Worm (Caenorhabditis elegans) whole organism, L1 larva: ENCODE results near the gene nep-1.

ENCODE experiments used
- C04F5.9 ChIP-seq: sonication (generic microtip); optimal IDR thresholded peaks from 2 replicates; lab custom pipeline; 2016; ENCODE audit warnings: missing genetic modification characterization, missing compliant biosample characterization
- C16A3.4 ChIP-seq: fragments of 150-350 bp; optimal IDR thresholded peaks from 2 replicates; lab custom pipeline; 2014; ENCODE audit warnings: missing biosample characterization, missing genetic modification characterization
- C34B4.2 ChIP-seq: sonication (generic microtip); optimal IDR thresholded peaks from 2 replicates; lab custom pipeline; 2017; ENCODE audit warnings: mild to moderate bottlenecking, missing genetic modification characterization, missing compliant biosample characterization
- F16B12.6 ChIP-seq: fragments of 150-350 bp; optimal IDR thresholded peaks from 2 replicates; lab custom pipeline; 2014; ENCODE audit warnings: missing biosample characterization, missing genetic modification characterization
- Y116A8C.19 ChIP-seq: sonication (generic microtip); optimal IDR thresholded peaks from 2 replicates; lab custom pipeline; 2016; ENCODE audit warnings: missing compliant biosample characterization, missing genetic modification characterization, borderline replicate concordance
- alr-1 ChIP-seq: fragments of 200-800 bp; sonication (Bioruptor generic); optimal IDR thresholded peaks from 2 replicates; lab custom pipeline; 2018; ENCODE audit warnings: borderline replicate concordance, mild to moderate bottlenecking, missing genetic modification characterization, missing compliant biosample characterization
- ama-1 ChIP-seq: fragments of 150-350 bp; optimal IDR thresholded peaks from 2 replicates; lab custom pipeline; 2014
- blmp-1 ChIP-seq: fragments of 150-350 bp; optimal IDR thresholded peaks from 2 replicates; lab custom pipeline; 2014; ENCODE audit warnings: missing biosample characterization, missing genetic modification characterization
- ceh-63 ChIP-seq: fragments of 200-800 bp; sonication (Bioruptor generic); optimal IDR thresholded peaks from 2 replicates; lab custom pipeline; 2018; ENCODE audit warnings: mild to moderate bottlenecking, missing genetic modification characterization, missing compliant biosample characterization
- ceh-8 ChIP-seq: fragments of 200-800 bp; sonication (Bioruptor generic); optimal IDR thresholded peaks from 2 replicates; lab custom pipeline; 2018; ENCODE audit warnings: mild to moderate bottlenecking, missing genetic modification characterization, moderate library complexity, missing compliant biosample characterization
- ceh-82 ChIP-seq, 3 experiments: fragments of 150-350 bp in 1 of 3; sonication (generic microtip) in 2 of 3; optimal IDR thresholded peaks; 2 replicates each; lab custom pipeline; 2014 to 2017; ENCODE audit warnings: missing biosample characterization in 3 of 3, missing genetic modification characterization in 3 of 3
- ceh-88 ChIP-seq: fragments of 200-800 bp; sonication (Bioruptor generic); IDR thresholded peaks from 2 replicates; pipeline ENCODE4 v1.3.6; 2022; ENCODE audit warnings: missing genetic modification characterization, missing compliant biosample characterization
- ceh-90 ChIP-seq: sonication (generic microtip); optimal IDR thresholded peaks from 2 replicates; lab custom pipeline; 2016; ENCODE audit warnings: missing genetic modification characterization, missing compliant biosample characterization
- dsc-1 ChIP-seq: sonication (generic microtip); optimal IDR thresholded peaks from 2 replicates; lab custom pipeline; 2016; ENCODE audit warnings: mild to moderate bottlenecking, missing genetic modification characterization, missing compliant biosample characterization
- egl-27 ChIP-seq, 2 experiments: fragments of 150-350 bp in 1 of 2; sonication (generic microtip); optimal IDR thresholded peaks; 3 replicates each; lab custom pipeline; 2017 to 2018; ENCODE audit warnings: missing biosample characterization in 2 of 2, missing genetic modification characterization in 2 of 2, missing genetic modification reagents in 2 of 2
- elt-2 ChIP-seq: sonication (generic microtip); optimal IDR thresholded peaks from 2 replicates; lab custom pipeline; 2016; ENCODE audit warnings: missing genetic modification characterization, mild to moderate bottlenecking, inconsistent platforms, missing compliant biosample characterization, missing genetic modification reagents
- elt-3 ChIP-seq, 6 experiments: fragments of 150-350 bp in 1 of 6; sonication (generic microtip); optimal IDR thresholded peaks; 2 replicates each; lab custom pipeline; 2017 to 2018; ENCODE audit warnings: missing biosample characterization in 6 of 6, missing genetic modification characterization in 6 of 6, inconsistent platforms in 1 of 6
- ets-5 ChIP-seq: fragments of 200-800 bp; sonication (Bioruptor generic); IDR thresholded peaks from 2 replicates; pipeline ENCODE4 v1.3.6; 2022; ENCODE audit warnings: missing genetic modification characterization, missing compliant biosample characterization
- fkh-10 ChIP-seq: sonication (generic microtip); optimal IDR thresholded peaks from 2 replicates; lab custom pipeline; 2017; ENCODE audit warnings: missing biosample characterization, missing genetic modification reagents, missing genetic modification characterization
- fkh-8 ChIP-seq: sonication (generic microtip); optimal IDR thresholded peaks from 2 replicates; lab custom pipeline; 2016; ENCODE audit warnings: mild to moderate bottlenecking, missing genetic modification characterization, missing compliant biosample characterization
- fos-1 ChIP-seq: fragments of 150-350 bp; optimal IDR thresholded peaks from 2 replicates; lab custom pipeline; 2014; ENCODE audit warnings: missing biosample characterization, missing genetic modification characterization
- grh-1 ChIP-seq: fragments of 200-800 bp; sonication (Bioruptor generic); IDR thresholded peaks from 2 replicates; pipeline ENCODE4 v1.3.6; 2022; ENCODE audit warnings: missing genetic modification reagents, missing genetic modification characterization, missing compliant biosample characterization
- irx-1 ChIP-seq: sonication (generic microtip); optimal IDR thresholded peaks from 2 replicates; lab custom pipeline; 2016; ENCODE audit warnings: missing genetic modification characterization, missing compliant biosample characterization
- isw-1 ChIP-seq: fragments of 200-800 bp; sonication (Bioruptor generic); IDR thresholded peaks from 2 replicates; pipeline ENCODE4 v1.3.6; 2022; ENCODE audit warnings: missing genetic modification characterization, missing compliant biosample characterization
- lin-13 ChIP-seq: fragments of 150-350 bp; optimal IDR thresholded peaks from 2 replicates; lab custom pipeline; 2014; ENCODE audit warnings: missing biosample characterization, missing genetic modification reagents, missing genetic modification characterization
- lin-35 ChIP-seq, 2 experiments: fragments of 150-350 bp; optimal IDR thresholded peaks; 2 replicates each; lab custom pipeline; 2014; ENCODE audit warnings: missing biosample characterization in 2 of 2, missing genetic modification characterization in 2 of 2, missing genetic modification reagents in 2 of 2
- lsy-2 ChIP-seq, 2 experiments: fragments of 150-350 bp; optimal IDR thresholded peaks; 2 replicates each; lab custom pipeline; 2014; ENCODE audit warnings: missing biosample characterization in 2 of 2, missing genetic modification characterization in 2 of 2
- mab-9 ChIP-seq: fragments of 200-800 bp; sonication (Bioruptor generic); IDR thresholded peaks from 2 replicates; pipeline ENCODE4 v1.3.6; 2022; ENCODE audit warnings: missing genetic modification reagents, missing genetic modification characterization, missing compliant biosample characterization
- mef-2 ChIP-seq: fragments of 150-350 bp; optimal IDR thresholded peaks from 2 replicates; lab custom pipeline; 2014; ENCODE audit warnings: missing biosample characterization, missing genetic modification characterization
- mep-1 ChIP-seq: fragments of 150-350 bp; optimal IDR thresholded peaks from 2 replicates; lab custom pipeline; 2014; ENCODE audit warnings: missing biosample characterization, missing genetic modification characterization
- nhr-11 ChIP-seq: fragments of 150-350 bp; optimal IDR thresholded peaks from 2 replicates; lab custom pipeline; 2014; ENCODE audit warnings: missing biosample characterization, missing genetic modification characterization
- nhr-19 ChIP-seq: fragments of 200-800 bp; sonication (Bioruptor generic); conservative IDR thresholded peaks from 2 replicates; pipeline ENCODE4 v1.3.6; 2022; ENCODE audit warnings: missing genetic modification characterization, missing compliant biosample characterization
- nhr-20 ChIP-seq: sonication (generic microtip); optimal IDR thresholded peaks from 2 replicates; lab custom pipeline; 2016; ENCODE audit warnings: mild to moderate bottlenecking, missing genetic modification characterization, missing compliant biosample characterization
- nhr-237 ChIP-seq: fragments of 150-350 bp; optimal IDR thresholded peaks from 2 replicates; lab custom pipeline; 2014; ENCODE audit warnings: missing biosample characterization, missing genetic modification characterization
- nhr-85 ChIP-seq: sonication (generic microtip); peaks from one replicate; lab custom pipeline; 2016; ENCODE audit warnings: missing genetic modification characterization, inconsistent platforms, missing compliant biosample characterization
- pax-3 ChIP-seq: fragments of 200-800 bp; sonication (Bioruptor generic); optimal IDR thresholded peaks from 2 replicates; lab custom pipeline; 2018; ENCODE audit warnings: mild to moderate bottlenecking, missing genetic modification characterization, moderate library complexity, missing compliant biosample characterization
- pqm-1 ChIP-seq: sonication (generic microtip); optimal IDR thresholded peaks from 3 replicates; lab custom pipeline; 2017; ENCODE audit warnings: missing biosample characterization, missing genetic modification characterization
- skn-1 ChIP-seq: fragments of 150-350 bp; optimal IDR thresholded peaks from 2 replicates; lab custom pipeline; 2014; ENCODE audit warnings: missing biosample characterization, missing genetic modification characterization
- snpc-4 ChIP-seq: fragments of 150-350 bp; optimal IDR thresholded peaks from 2 replicates; lab custom pipeline; 2014; ENCODE audit warnings: missing biosample characterization, missing genetic modification characterization
- snu-23 ChIP-seq: sonication (generic microtip); optimal IDR thresholded peaks from 2 replicates; lab custom pipeline; 2016; ENCODE audit warnings: missing genetic modification characterization, missing compliant biosample characterization
- sptf-1 ChIP-seq: fragments of 150-350 bp; optimal IDR thresholded peaks from 2 replicates; lab custom pipeline; 2014; ENCODE audit warnings: missing biosample characterization, missing genetic modification characterization
- tbx-2 ChIP-seq: sonication (generic microtip); optimal IDR thresholded peaks from 2 replicates; lab custom pipeline; 2016; ENCODE audit warnings: missing genetic modification characterization, missing compliant biosample characterization
- unc-30 ChIP-seq: sonication (generic microtip); optimal IDR thresholded peaks from 2 replicates; lab custom pipeline; 2017; ENCODE audit warnings: missing biosample characterization, missing genetic modification characterization
- unc-62 ChIP-seq: fragments of 150-350 bp; optimal IDR thresholded peaks from 2 replicates; lab custom pipeline; 2014; ENCODE audit warnings: missing biosample characterization, missing genetic modification reagents, missing genetic modification characterization
- unc-86 ChIP-seq: sonication (generic microtip); optimal IDR thresholded peaks from 2 replicates; lab custom pipeline; 2016; ENCODE audit warnings: missing genetic modification characterization, missing compliant biosample characterization
- unc-98 ChIP-seq: fragments of 200-800 bp; sonication (Bioruptor generic); IDR thresholded peaks from 2 replicates; pipeline ENCODE4 v1.3.6; 2022; ENCODE audit warnings: missing genetic modification characterization, missing compliant biosample characterization
- zip-4 ChIP-seq: fragments of 200-800 bp; sonication (Bioruptor generic); optimal IDR thresholded peaks from 2 replicates; lab custom pipeline; 2018; ENCODE audit warnings: mild to moderate bottlenecking, missing genetic modification characterization, moderate library complexity, missing compliant biosample characterization
- ztf-11 ChIP-seq, 2 experiments: sonication (generic microtip); optimal IDR thresholded peaks; 2 replicates each; lab custom pipeline; 2016 to 2017; ENCODE audit warnings: missing genetic modification characterization in 2 of 2, missing biosample characterization in 1 of 2, missing compliant biosample characterization in 1 of 2

Gene nep-1

DNA sequence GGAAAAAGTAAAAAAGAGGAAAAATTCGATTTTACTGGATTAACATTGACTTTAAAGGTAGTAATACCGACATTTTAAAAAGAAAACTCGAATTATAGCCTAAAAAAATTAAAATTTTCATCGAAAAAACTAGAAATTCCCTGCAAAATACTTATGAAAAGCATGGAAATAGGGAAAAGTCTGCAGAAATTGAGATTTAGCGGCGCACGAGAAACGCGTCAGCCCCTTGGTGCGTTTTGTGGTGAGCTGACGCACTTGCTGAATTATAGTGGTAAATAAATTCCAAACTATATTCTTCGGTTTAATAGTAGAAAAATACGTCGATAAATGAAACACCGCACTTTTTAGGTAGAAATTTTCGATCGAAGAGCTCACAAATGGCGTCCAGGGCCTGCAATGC lies 37.5 kb upstream of the nep-1 start (continued):
- TF ChIP-seq ceh-88 (GFP tag; lab: Robert Waterston, UW) (no peak), elt-2 (tag; lab: Kevin White, UChicago) (no peak), nhr-19 (GFP tag; lab: Robert Waterston, UW) (no peak), egl-27 (tag; optimal IDR thresholded peaks at IDR 0.05; lab: Kevin White, UChicago) (no peak), C04F5.9 (tag; lab: Kevin White, UChicago) (peak; percentile 3), isw-1 (GFP tag; lab: Robert Waterston, UW) (no peak), unc-62 (GFP tag; lab: Kevin White, UChicago) (no peak), nhr-20 (tag; lab: Kevin White, UChicago) (peak; percentile 58), unc-98 (no peak), tbx-2 (tag; lab: Kevin White, UChicago) (no peak), F16B12.6 (peak; percentile 26), blmp-1 (tag; lab: Kevin White, UChicago) (peak; percentile 58), lin-35 (GFP tag; optimal IDR thresholded peaks at IDR 0.05; lab: Kevin White, UChicago) (peak; percentile 43 to 78), ceh-8 (no peak), mep-1 (tag; lab: Kevin White, UChicago) (peak; percentile 32), Y116A8C.19 (no peak), nhr-237 (no peak), fkh-8 (peak; percentile 56), ceh-82 (tag; optimal IDR thresholded peaks at IDR 0.05; lab: Kevin White, UChicago) (peak in 1 of 3 experiments; percentile 35), fos-1 (tag; lab: Kevin White, UChicago) (no peak), pqm-1 (tag; lab: Kevin White, UChicago) (no peak), sptf-1 (tag; lab: Kevin White, UChicago) (no peak), ceh-90 (tag; lab: Kevin White, UChicago) (no peak), ama-1 (lab: Kevin White, UChicago) (no peak), ztf-11 (tag; optimal IDR thresholded peaks at IDR 0.05; lab: Kevin White, UChicago) (no peak), snu-23 (GFP tag; lab: Kevin White, UChicago) (peak; percentile 53), mef-2 (tag; lab: Kevin White, UChicago) (no peak), unc-30 (tag; lab: Kevin White, UChicago) (no peak), unc-86 (tag; lab: Kevin White, UChicago) (no peak), ets-5 (no peak), pax-3 (tag; lab: Kevin White, UChicago) (no peak), dsc-1 (tag; lab: Kevin White, UChicago) (no peak), skn-1 (peak; percentile 42), nhr-11 (tag; lab: Kevin White, UChicago) (no peak), elt-3 (tag; optimal IDR thresholded peaks at IDR 0.05; lab: Kevin White, UChicago) (peak in 1 of 6 experiments; percentile 22), C34B4.2 (no peak), irx-1 (no peak), lsy-2 (tag; optimal IDR thresholded peaks at IDR 0.05; lab: Kevin White, UChicago) (peak; percentile 40 to 67), ceh-63 (GFP tag; lab: Kevin White, UChicago) (no peak), fkh-10 (no peak), zip-4 (GFP tag; lab: Kevin White, UChicago) (no peak), nhr-85 (tag; lab: Kevin White, UChicago) (no peak), mab-9 (no peak), C16A3.4 (tag; lab: Kevin White, UChicago) (peak; percentile 53), alr-1 (tag; lab: Kevin White, UChicago) (no peak), lin-13 (GFP tag; lab: Kevin White, UChicago) (peak; percentile 27), snpc-4 (tag; lab: Kevin White, UChicago) (no peak), grh-1 (GFP tag; lab: Robert Waterston, UW) (no peak)
